Fruit fly (Drosophila melanogaster): ENCODE data around the gene CG8202.
A peak's percentile ranks its signal among the peaks of the same experiment; 100 is the strongest.

CG8202 gene

DNA sequence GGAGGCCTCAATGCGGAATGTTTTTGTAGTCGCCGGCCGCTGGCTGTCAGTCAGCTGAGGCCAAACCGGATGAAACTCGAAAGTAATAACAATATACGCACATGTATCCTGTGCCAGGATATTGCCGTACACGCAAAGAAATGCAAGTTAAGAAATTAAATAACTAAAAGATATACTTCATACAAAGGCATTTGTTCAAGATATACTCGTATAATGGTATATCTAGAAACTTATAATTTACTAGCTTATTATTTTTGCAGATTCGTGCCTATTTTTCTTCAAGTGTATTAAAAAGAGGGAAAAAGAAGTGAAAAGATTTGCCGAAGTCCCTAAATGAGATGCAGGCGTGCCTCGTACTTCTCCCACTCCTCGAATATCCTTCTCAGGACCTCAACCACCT lies 48.6 kb upstream of the CG8202 start (continued):
- TF ChIP-seq CG31441 (GFP tag; IDR thresholded peaks at IDR 0.05) (no peak), Ravus (GFP tag; IDR thresholded peaks at IDR 0.05) (no peak), HmgZ (tag; optimal IDR thresholded peaks at IDR 0.05) (no peak), CG3995 (GFP tag; optimal IDR thresholded peaks at IDR 0.05) (no peak), pzg (GFP tag; optimal IDR thresholded peaks at IDR 0.05) (no peak), CG1024 (GFP tag; IDR thresholded peaks at IDR 0.05) (no peak), sug (tag; optimal IDR thresholded peaks at IDR 0.05) (no peak), Dip3 (GFP tag; optimal IDR thresholded peaks at IDR 0.05) (no peak), Usf (GFP tag; optimal IDR thresholded peaks at IDR 0.05) (no peak), gce (GFP tag; IDR thresholded peaks at IDR 0.05) (no peak), ind (GFP tag; optimal IDR thresholded peaks at IDR 0.05) (no peak), D19A (tag; optimal IDR thresholded peaks at IDR 0.05) (no peak), ase (GFP tag; IDR thresholded peaks at IDR 0.05) (no peak), Nf-YB (GFP tag; optimal IDR thresholded peaks at IDR 0.05) (no peak), CG1602 (GFP tag; optimal IDR thresholded peaks at IDR 0.05) (no peak), Hr39 (optimal IDR thresholded peaks at IDR 0.05) (no peak), ken (GFP tag; IDR thresholded peaks at IDR 0.05) (no peak), abd-A (tag; optimal IDR thresholded peaks at IDR 0.05) (no peak), pan (optimal IDR thresholded peaks at IDR 0.05) (no peak), pan (GFP tag; optimal IDR thresholded peaks at IDR 0.05 in 1 of 2, IDR thresholded peaks at IDR 0.05 in 1 of 2) (no peak), CG9817 (tag; optimal IDR thresholded peaks at IDR 0.05) (no peak), mirr (GFP tag; optimal IDR thresholded peaks at IDR 0.05) (no peak), ci (GFP tag; IDR thresholded peaks at IDR 0.05) (0 out of 3 replicates have a peak, but pooled peaks have one; percentile 11), nerfin-1 (tag; optimal IDR thresholded peaks at IDR 0.05) (no peak), CG10959 (GFP tag; IDR thresholded peaks at IDR 0.05) (peak; percentile 42; the same call in 1 of the 2 replicates)

DNA sequence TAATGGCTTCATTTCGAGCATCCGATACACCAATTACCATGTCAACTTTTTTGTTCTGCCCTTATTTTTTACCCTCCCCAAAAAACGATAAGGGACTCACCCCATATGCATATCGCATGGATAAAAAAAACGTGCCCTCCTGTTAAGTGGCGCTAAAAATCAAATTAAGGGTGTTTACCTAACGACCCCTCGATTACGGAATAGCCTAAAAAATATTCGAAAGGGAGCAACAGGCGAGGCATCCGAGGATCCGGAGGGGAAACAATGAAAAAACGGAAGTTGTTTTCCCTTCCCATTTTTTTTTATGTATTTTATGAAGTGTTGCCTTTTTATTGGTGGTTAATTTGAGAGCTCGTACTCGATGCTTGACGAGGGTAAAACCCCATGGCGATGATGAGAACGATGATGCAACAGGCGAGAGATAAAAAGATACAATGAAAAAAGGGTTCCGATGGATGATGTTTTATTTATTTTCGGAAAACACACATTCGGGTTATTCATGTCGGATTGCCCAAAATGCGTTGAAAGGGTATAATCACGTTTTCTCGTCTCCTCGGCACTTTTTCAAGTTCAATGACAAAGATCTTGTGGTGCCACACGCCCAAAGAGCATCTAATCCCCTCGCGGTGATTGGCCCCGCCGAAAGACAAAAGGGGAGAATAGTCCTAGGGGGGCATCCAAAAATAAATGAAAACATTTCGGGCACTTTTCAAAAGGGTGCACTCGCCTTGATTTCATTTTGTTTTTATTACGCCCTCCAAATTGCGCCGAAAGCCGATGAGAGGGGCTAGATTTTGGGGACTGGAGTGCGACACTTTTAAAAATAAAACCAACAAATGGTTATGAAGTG lies 47.3 kb upstream of the CG8202 start, which contains the start of gene CG44227:
CG44227 (minus strand) TSS at position 849 of the 850 bp plus-strand sequence.
- no peak for TF ChIP-seq CG18262 (tag; optimal IDR thresholded peaks at IDR 0.05)
- no peak for TF ChIP-seq Drgx (GFP tag; IDR thresholded peaks at IDR 0.05)
- no peak for TF ChIP-seq HHEX (GFP tag; optimal IDR thresholded peaks at IDR 0.05)
- no peak for TF ChIP-seq pfk (GFP tag; optimal IDR thresholded peaks at IDR 0.05)
- no peak for TF ChIP-seq Vsx1 (GFP tag; optimal IDR thresholded peaks at IDR 0.05)
- TF ChIP-seq CG10366 (GFP tag; IDR thresholded peaks at IDR 0.05), result no peak
- no peak for TF ChIP-seq CG16815 (GFP tag; optimal IDR thresholded peaks at IDR 0.05)
- no peak for TF ChIP-seq CG17912 (GFP tag; optimal IDR thresholded peaks at IDR 0.05)
- no peak for TF ChIP-seq CG14441 (GFP tag; IDR thresholded peaks at IDR 0.05)
- TF ChIP-seq scrt (GFP tag; optimal IDR thresholded peaks at IDR 0.05), result peak; percentile 80
- TF ChIP-seq CG15269 (tag; optimal IDR thresholded peaks at IDR 0.05), result no peak
- TF ChIP-seq CG14710 (tag; optimal IDR thresholded peaks at IDR 0.05), result no peak
- TF ChIP-seq sqz (GFP tag; optimal IDR thresholded peaks at IDR 0.05), result peak; percentile 97
- TF ChIP-seq ato (GFP tag; IDR thresholded peaks at IDR 0.05; ENCODE audit: partially characterized antibody), result no peak
- TF ChIP-seq CG10274 (GFP tag; optimal IDR thresholded peaks at IDR 0.05), result no peak
- no peak for TF ChIP-seq amos (GFP tag; IDR thresholded peaks at IDR 0.05; ENCODE audit: partially characterized antibody)
- peak; percentile 90 for TF ChIP-seq Nf-YB (GFP tag; optimal IDR thresholded peaks at IDR 0.05)
- TF ChIP-seq CG17328 (GFP tag; IDR thresholded peaks at IDR 0.05), result no peak
- TF ChIP-seq CG11093 (GFP tag; IDR thresholded peaks at IDR 0.05), result no peak
- no peak for TF ChIP-seq CG34376 (GFP tag; optimal IDR thresholded peaks at IDR 0.05)
- TF ChIP-seq CG6654 (GFP tag; optimal IDR thresholded peaks at IDR 0.05), result no peak
- no peak for TF ChIP-seq cad (GFP tag; optimal IDR thresholded peaks at IDR 0.05)
- TF ChIP-seq Nf-YC (tag; optimal IDR thresholded peaks at IDR 0.05), result peak; percentile 49
- no peak for TF ChIP-seq pum (GFP tag; optimal IDR thresholded peaks at IDR 0.05)
- no peak for TF ChIP-seq CG17612 (GFP tag; IDR thresholded peaks at IDR 0.05)
- TF ChIP-seq ci (GFP tag; IDR thresholded peaks at IDR 0.05), result no peak
- no peak for TF ChIP-seq CG17186 (GFP tag; optimal IDR thresholded peaks at IDR 0.05)
- no peak for TF ChIP-seq odd (GFP tag; optimal IDR thresholded peaks at IDR 0.05)

Measured in whole organism, embryonic.